Worm (Caenorhabditis elegans): ENCODE measurements around the gene pars-1.

The pars-1 gene

DNA sequence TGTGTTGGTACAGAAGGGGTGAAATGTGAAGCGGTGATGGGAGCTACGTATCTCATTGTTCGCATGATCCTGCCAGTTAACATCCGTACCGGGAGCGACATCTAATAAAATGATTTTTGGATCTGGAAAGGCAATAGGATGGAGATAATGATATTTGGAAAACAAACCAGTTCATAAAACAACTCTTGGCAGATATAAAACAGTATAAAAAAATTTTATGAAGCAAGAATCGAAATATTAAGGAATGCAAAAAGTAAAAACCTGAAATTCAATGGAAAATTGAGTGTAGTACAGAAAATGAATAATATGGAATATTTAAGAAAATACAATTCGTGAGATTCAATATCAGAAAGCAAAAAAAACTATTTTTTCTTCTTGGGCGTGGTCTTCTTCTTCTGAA lies 12.2 kb upstream of the pars-1 start, which contains the start of gene hsp-75:
TSS of gene hsp-75 (minus strand) at position 101 of the 400 bp plus-strand sequence.
- no peak for TF ChIP-seq tab-1 (GFP tag; IDR thresholded peaks at IDR 0.05)
- no peak for TF ChIP-seq cog-1 (tag; optimal IDR thresholded peaks at IDR 0.05)
- no peak for TF ChIP-seq ref-1 (GFP tag; conservative IDR thresholded peaks at IDR 0.05)

DNA sequence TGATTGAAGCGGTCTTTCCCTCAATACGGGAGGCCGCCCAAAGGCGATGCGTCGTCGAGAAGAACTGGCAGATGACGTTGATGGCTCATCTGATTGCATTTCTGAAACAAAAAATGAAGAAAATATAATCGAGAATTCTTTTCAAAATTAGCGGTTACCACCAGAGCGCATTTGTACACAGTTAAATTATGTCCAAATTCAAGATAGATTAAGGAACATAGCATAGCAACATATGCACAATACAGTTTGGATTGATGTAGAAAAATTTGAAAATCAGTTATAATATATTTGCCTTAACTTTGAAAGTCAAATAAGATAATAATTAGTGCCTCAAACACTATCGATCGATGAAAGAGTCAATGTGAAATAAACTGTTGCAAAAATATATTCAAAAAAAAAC lies 9.1 kb upstream of the pars-1 start, which contains the start of gene R151.8:
TSS of gene R151.8 (minus strand) at position 101 of the 400 bp plus-strand sequence.
- TF ChIP-seq ztf-29 (GFP tag; IDR thresholded peaks at IDR 0.05), result no peak
- TF ChIP-seq ztf-23 (GFP tag; IDR thresholded peaks at IDR 0.05), result no peak
- no peak for TF ChIP-seq flt-1 (GFP tag; IDR thresholded peaks at IDR 0.05)
- no peak for TF ChIP-seq klf-2 (GFP tag; conservative IDR thresholded peaks at IDR 0.05)
- TF ChIP-seq ref-1 (GFP tag; conservative IDR thresholded peaks at IDR 0.05), result no peak
- no peak for TF ChIP-seq tab-1 (GFP tag; IDR thresholded peaks at IDR 0.05)
- TF ChIP-seq cog-1 (tag; optimal IDR thresholded peaks at IDR 0.05), result no peak
- no peak for TF ChIP-seq T22C8.4 (GFP tag; IDR thresholded peaks at IDR 0.05)
- no peak for TF ChIP-seq med-1 (GFP tag; optimal IDR thresholded peaks at IDR 0.05; ENCODE audit: insufficient read depth)

DNA sequence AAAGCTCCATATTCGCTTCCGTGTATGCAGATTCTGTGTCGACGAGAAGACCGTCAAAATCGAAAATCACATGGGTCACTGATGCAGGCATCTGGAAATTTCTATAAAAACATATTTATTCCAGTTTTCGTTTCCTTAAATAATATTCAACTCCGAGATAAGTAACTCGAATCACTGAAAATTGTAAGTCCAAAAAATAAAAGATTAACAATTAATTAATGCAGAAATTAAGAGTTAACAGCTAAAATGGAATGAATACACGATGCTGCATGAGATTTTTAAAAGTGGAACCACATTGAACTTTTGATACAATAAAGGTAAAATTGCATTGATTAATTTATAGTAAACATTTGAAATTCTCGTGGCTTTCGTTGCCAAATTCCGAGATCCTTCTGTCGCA lies 8.0 kb upstream of the pars-1 start, which contains the start of gene R151.10:
TSS of gene R151.10 (minus strand) at position 101 of the 400 bp plus-strand sequence.
- TF ChIP-seq ref-1 (GFP tag; conservative IDR thresholded peaks at IDR 0.05), result no peak
- TF ChIP-seq med-1 (GFP tag; optimal IDR thresholded peaks at IDR 0.05; ENCODE audit: insufficient read depth), result no peak
- TF ChIP-seq cog-1 (tag; optimal IDR thresholded peaks at IDR 0.05), result no peak
- no peak for TF ChIP-seq flt-1 (GFP tag; IDR thresholded peaks at IDR 0.05)
- TF ChIP-seq T22C8.4 (GFP tag; IDR thresholded peaks at IDR 0.05), result no peak
- no peak for TF ChIP-seq ztf-23 (GFP tag; IDR thresholded peaks at IDR 0.05)

- TF ChIP-seq med-1 (GFP tag; optimal IDR thresholded peaks at IDR 0.05; ENCODE audit: insufficient read depth) (no peak), cog-1 (tag; optimal IDR thresholded peaks at IDR 0.05) (no peak), ztf-23 (GFP tag; IDR thresholded peaks at IDR 0.05) (no peak), tab-1 (GFP tag; IDR thresholded peaks at IDR 0.05) (no peak), ztf-29 (GFP tag; IDR thresholded peaks at IDR 0.05) (no peak), flt-1 (GFP tag; IDR thresholded peaks at IDR 0.05) (no peak), T22C8.4 (GFP tag; IDR thresholded peaks at IDR 0.05) (no peak), klf-2 (GFP tag; conservative IDR thresholded peaks at IDR 0.05) (no peak), ref-1 (GFP tag; conservative IDR thresholded peaks at IDR 0.05) (no peak)
Measured at ce11 chrIII:7232782-7233181, 6.0 kb upstream of the pars-1 start, which contains the start of gene adr-2. Gene adr-2 (minus strand): TSS chrIII:7232882.

DNA sequence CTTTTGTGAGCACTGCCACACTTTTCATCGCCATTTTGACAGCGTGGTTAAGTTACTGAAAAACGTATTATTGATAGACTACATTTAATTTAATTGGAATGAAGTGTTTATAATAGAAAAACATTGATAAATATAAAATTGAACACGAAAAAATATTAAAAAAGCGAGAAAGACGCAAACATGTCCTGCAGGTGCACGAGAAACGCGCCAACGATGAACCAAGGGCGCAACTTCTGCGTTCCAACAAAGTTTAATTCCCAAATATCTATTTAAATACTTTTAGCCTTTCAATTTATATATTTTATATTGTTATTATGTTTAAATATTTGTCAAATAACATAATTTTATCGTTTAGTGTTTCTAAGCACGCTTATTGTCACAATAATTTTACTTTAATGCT lies 4.7 kb upstream of the pars-1 start, which contains the start of gene ndus-8:
TSS of gene ndus-8 (minus strand) at position 55 of the 400 bp plus-strand sequence.
- TF ChIP-seq flt-1 (GFP tag; IDR thresholded peaks at IDR 0.05) (no peak), cog-1 (tag; optimal IDR thresholded peaks at IDR 0.05) (peak; percentile 21)

DNA sequence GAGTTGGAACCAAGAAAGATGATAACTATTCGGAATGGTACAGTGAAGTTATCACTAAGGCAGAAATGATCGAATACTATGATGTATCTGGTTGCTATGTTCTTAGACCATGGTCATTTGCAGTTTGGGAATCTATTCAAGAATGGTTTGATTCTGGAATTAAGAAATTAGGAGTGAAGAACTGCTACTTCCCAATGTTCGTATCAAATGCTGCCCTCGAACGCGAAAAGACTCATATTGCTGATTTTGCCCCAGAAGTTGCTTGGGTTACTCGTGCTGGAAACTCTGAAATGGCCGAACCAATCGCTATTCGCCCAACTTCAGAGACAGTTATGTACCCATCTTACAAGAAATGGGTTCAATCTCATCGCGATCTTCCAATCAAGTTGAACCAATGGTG lies 589 bp downstream of the pars-1 start:
- TF ChIP-seq tab-1 (GFP tag; IDR thresholded peaks at IDR 0.05) (no peak), flt-1 (GFP tag; IDR thresholded peaks at IDR 0.05) (no peak), med-1 (GFP tag; optimal IDR thresholded peaks at IDR 0.05; ENCODE audit: insufficient read depth) (no peak), T22C8.4 (GFP tag; IDR thresholded peaks at IDR 0.05) (no peak), ref-1 (GFP tag; conservative IDR thresholded peaks at IDR 0.05) (no peak), ztf-23 (GFP tag; IDR thresholded peaks at IDR 0.05) (no peak), klf-2 (GFP tag; conservative IDR thresholded peaks at IDR 0.05) (no peak), ztf-29 (GFP tag; IDR thresholded peaks at IDR 0.05) (no peak), cog-1 (tag; optimal IDR thresholded peaks at IDR 0.05) (no peak)

DNA sequence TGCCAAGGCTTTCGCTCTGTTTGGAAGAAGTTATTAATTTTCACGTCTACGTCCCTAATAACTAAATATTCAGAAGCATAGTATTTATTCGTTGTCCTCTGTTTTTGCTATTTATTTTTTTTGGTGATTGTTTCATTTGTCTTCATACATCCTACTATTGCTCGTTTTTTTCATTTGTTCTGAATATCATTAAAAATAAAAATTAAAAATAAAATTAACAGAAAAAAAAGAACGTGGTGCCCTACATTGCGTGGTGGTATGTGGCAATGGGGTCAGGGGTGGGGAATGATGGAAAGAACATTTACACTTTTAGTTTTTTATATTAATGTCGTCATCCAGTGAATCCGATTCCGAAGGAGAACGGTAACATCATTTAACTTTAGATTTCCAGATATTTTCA lies 2.2 kb downstream of the pars-1 start, which contains the start of gene ztf-31:
TSS of gene ztf-31 (plus strand) at position 301 of the 400 bp plus-strand sequence.
- TF ChIP-seq T22C8.4 (GFP tag; IDR thresholded peaks at IDR 0.05), result no peak

ce11 chrIII:7242988-7243387 lies 4.2 kb downstream of the pars-1 start, which contains the start of gene osm-10:
Gene osm-10 (plus strand): TSS chrIII:7243280.
- TF ChIP-seq ztf-29 (GFP tag; IDR thresholded peaks at IDR 0.05) (no peak), cog-1 (tag; optimal IDR thresholded peaks at IDR 0.05) (no peak), flt-1 (GFP tag; IDR thresholded peaks at IDR 0.05) (no peak), T22C8.4 (GFP tag; IDR thresholded peaks at IDR 0.05) (no peak), klf-2 (GFP tag; conservative IDR thresholded peaks at IDR 0.05) (no peak), ref-1 (GFP tag; conservative IDR thresholded peaks at IDR 0.05) (no peak), tab-1 (GFP tag; IDR thresholded peaks at IDR 0.05) (no peak), med-1 (GFP tag; optimal IDR thresholded peaks at IDR 0.05; ENCODE audit: insufficient read depth) (no peak), ztf-23 (GFP tag; IDR thresholded peaks at IDR 0.05) (no peak)

- no peak for TF ChIP-seq flt-1 (GFP tag; IDR thresholded peaks at IDR 0.05)
- no peak for TF ChIP-seq ztf-23 (GFP tag; IDR thresholded peaks at IDR 0.05)
- no peak for TF ChIP-seq tab-1 (GFP tag; IDR thresholded peaks at IDR 0.05)
- TF ChIP-seq cog-1 (tag; optimal IDR thresholded peaks at IDR 0.05), result no peak
- no peak for TF ChIP-seq med-1 (GFP tag; optimal IDR thresholded peaks at IDR 0.05; ENCODE audit: insufficient read depth)
- no peak for TF ChIP-seq T22C8.4 (GFP tag; IDR thresholded peaks at IDR 0.05)
- no peak for TF ChIP-seq ref-1 (GFP tag; conservative IDR thresholded peaks at IDR 0.05)
- no peak for TF ChIP-seq klf-2 (GFP tag; conservative IDR thresholded peaks at IDR 0.05)
- TF ChIP-seq ztf-29 (GFP tag; IDR thresholded peaks at IDR 0.05), result no peak
Measured at ce11 chrIII:7246389-7246788, 7.6 kb downstream of the pars-1 start.

- no peak for TF ChIP-seq ztf-23 (GFP tag; IDR thresholded peaks at IDR 0.05)
- TF ChIP-seq ztf-29 (GFP tag; IDR thresholded peaks at IDR 0.05), result no peak
- no peak for TF ChIP-seq med-1 (GFP tag; optimal IDR thresholded peaks at IDR 0.05; ENCODE audit: insufficient read depth)
- TF ChIP-seq flt-1 (GFP tag; IDR thresholded peaks at IDR 0.05), result no peak
- no peak for TF ChIP-seq ref-1 (GFP tag; conservative IDR thresholded peaks at IDR 0.05)
- TF ChIP-seq klf-2 (GFP tag; conservative IDR thresholded peaks at IDR 0.05), result no peak
- no peak for TF ChIP-seq T22C8.4 (GFP tag; IDR thresholded peaks at IDR 0.05)
- TF ChIP-seq cog-1 (tag; optimal IDR thresholded peaks at IDR 0.05), result no peak
- TF ChIP-seq tab-1 (GFP tag; IDR thresholded peaks at IDR 0.05), result no peak
Measured at ce11 chrIII:7247740-7248139, 8.9 kb downstream of the pars-1 start, which contains the start of gene zmp-6. Gene zmp-6 (minus strand): TSS chrIII:7247840.
